Worm (Caenorhabditis elegans) whole organism, young adult: ENCODE data around the gene F16B4.4.

Source experiments
- Y53G8AR.9 ChIP-seq: fragments of 200-800 bp; sonication (Bioruptor generic); conservative IDR thresholded peaks from 2 replicates; pipeline ENCODE4 v1.3.6; 2022; ENCODE audit warnings: missing genetic modification reagents, missing genetic modification characterization, missing compliant biosample characterization
- ama-1 ChIP-seq, 3 experiments: fragments of 150-350 bp in 1 of 3; sonication (generic microtip) in 2 of 3; optimal IDR thresholded peaks; 2 replicates each; lab custom pipeline; 2014 to 2018; ENCODE audit warnings: missing biosample characterization in 2 of 3, missing genetic modification characterization in 2 of 3, missing genetic modification reagents in 2 of 3
- cebp-1 ChIP-seq, 2 experiments: fragments of 200-800 bp in 1 of 2; sonication (Bioruptor generic) in 1 of 2; sonication (generic microtip) in 1 of 2; IDR thresholded peaks in 1 of 2; optimal IDR thresholded peaks in 1 of 2; 2 replicates each; pipeline versions ENCODE4 v1.3.6 to Lab custom; 2017 to 2022; ENCODE audit warnings: missing compliant biosample characterization in 2 of 2, missing genetic modification characterization in 2 of 2, mild to moderate bottlenecking in 1 of 2, missing genetic modification reagents in 1 of 2, moderate library complexity in 1 of 2
- ekl-4 ChIP-seq: fragments of 200-800 bp; sonication (Bioruptor generic); IDR thresholded peaks from 2 replicates; pipeline ENCODE4 v1.3.6; 2022; ENCODE audit warnings: missing genetic modification reagents, missing genetic modification characterization, missing compliant biosample characterization
- nhr-90 ChIP-seq: sonication (generic microtip); optimal IDR thresholded peaks from 2 replicates; lab custom pipeline; 2016; ENCODE audit warnings: missing genotype, mild to moderate bottlenecking, missing genetic modification characterization, missing compliant biosample characterization
- rpc-1 ChIP-seq, 2 experiments: fragments of 150-350 bp in 1 of 2; sonication (generic microtip) in 1 of 2; optimal IDR thresholded peaks; 2 replicates each; lab custom pipeline; 2014 to 2018; ENCODE audit warnings: missing biosample characterization in 1 of 2, missing genetic modification characterization in 1 of 2, missing genetic modification reagents in 1 of 2, missing genotype in 1 of 2
- ztf-25 ChIP-seq: fragments of 200-800 bp; sonication (Bioruptor generic); IDR thresholded peaks from 2 replicates; pipeline ENCODE4 v1.3.6; 2022; ENCODE audit warnings: missing genetic modification reagents, missing genetic modification characterization, missing compliant biosample characterization

ce11 chrV:1578572-1579230 lies 15.1 kb upstream of the F16B4.4 start:
- no peak for TF ChIP-seq ama-1 (optimal IDR thresholded peaks at IDR 0.05; lab: Kevin White, UChicago)
- no peak for TF ChIP-seq ama-1 (GFP tag; optimal IDR thresholded peaks at IDR 0.05; lab: Kevin White, UChicago)
- no peak for TF ChIP-seq Y53G8AR.9
- TF ChIP-seq nhr-90 (tag; lab: Kevin White, UChicago): no peak
- no peak for TF ChIP-seq ekl-4 (GFP tag; lab: Robert Waterston, UW)
- TF ChIP-seq ztf-25 (GFP tag; lab: Robert Waterston, UW): no peak
- no peak for TF ChIP-seq rpc-1 (optimal IDR thresholded peaks at IDR 0.05; lab: Kevin White, UChicago)
- no peak for TF ChIP-seq rpc-1 (tag; optimal IDR thresholded peaks at IDR 0.05; lab: Kevin White, UChicago)
- TF ChIP-seq cebp-1 (GFP tag; IDR thresholded peaks at IDR 0.05; lab: Robert Waterston, UW): no peak
- TF ChIP-seq cebp-1 (tag; optimal IDR thresholded peaks at IDR 0.05; lab: Kevin White, UChicago): no peak
